Worm (Caenorhabditis elegans) whole organism, L2 larva: ENCODE results near the gene Y116A8C.38.

ENCODE experiments used
- C34F6.9 ChIP-seq: fragments of 150-350 bp; optimal IDR thresholded peaks from 2 replicates; lab custom pipeline; 2014; ENCODE audit warnings: missing biosample characterization, missing genetic modification characterization
- F13H6.1 ChIP-seq: sonication (generic microtip); optimal IDR thresholded peaks from 2 replicates; lab custom pipeline; 2016; ENCODE audit warnings: missing genetic modification characterization, missing compliant biosample characterization
- R02D3.7 ChIP-seq: fragments of 150-350 bp; optimal IDR thresholded peaks from 2 replicates; lab custom pipeline; 2014; ENCODE audit warnings: missing biosample characterization, missing genetic modification characterization
- Y55F3AM.14 ChIP-seq: fragments of 200-800 bp; sonication (Bioruptor generic); optimal IDR thresholded peaks from 2 replicates; lab custom pipeline; 2018; ENCODE audit warnings: mild to moderate bottlenecking, missing genetic modification characterization, missing compliant biosample characterization
- ZK546.5 ChIP-seq: sonication (generic microtip); optimal IDR thresholded peaks from 2 replicates; lab custom pipeline; 2017; ENCODE audit warnings: missing biosample characterization, missing genetic modification characterization
- aly-2 ChIP-seq: fragments of 150-350 bp; optimal IDR thresholded peaks from 2 replicates; lab custom pipeline; 2014; ENCODE audit warnings: missing biosample characterization, missing genetic modification characterization
- ama-1 ChIP-seq: fragments of 150-350 bp; optimal IDR thresholded peaks from 2 replicates; lab custom pipeline; 2018; ENCODE audit warnings: inconsistent platforms
- blmp-1 ChIP-seq: sonication (generic microtip); optimal IDR thresholded peaks from 2 replicates; lab custom pipeline; 2017; ENCODE audit warnings: missing genetic modification characterization, mild to moderate bottlenecking, missing compliant biosample characterization, antibody characterized with exemption, moderate library complexity; ENCODE audit not compliant: insufficient read depth
- ceh-82 ChIP-seq: fragments of 150-350 bp; optimal IDR thresholded peaks from 2 replicates; lab custom pipeline; 2014; ENCODE audit warnings: missing biosample characterization, missing genetic modification characterization
- crh-2 ChIP-seq: sonication (generic microtip); optimal IDR thresholded peaks from 2 replicates; lab custom pipeline; 2017; ENCODE audit warnings: missing biosample characterization, missing genetic modification characterization
- dmd-4 ChIP-seq: sonication (generic microtip); optimal IDR thresholded peaks from 2 replicates; lab custom pipeline; 2017; ENCODE audit warnings: missing biosample characterization, missing genetic modification characterization
- egl-27 ChIP-seq: sonication (generic microtip); optimal IDR thresholded peaks from 3 replicates; lab custom pipeline; 2017; ENCODE audit warnings: missing biosample characterization, missing genetic modification reagents, missing genetic modification characterization
- fos-1 ChIP-seq: fragments of 150-350 bp; optimal IDR thresholded peaks from 2 replicates; lab custom pipeline; 2014; ENCODE audit warnings: missing biosample characterization, missing genetic modification characterization
- gmeb-1 ChIP-seq: fragments of 150-350 bp; optimal IDR thresholded peaks from 2 replicates; lab custom pipeline; 2014; ENCODE audit warnings: missing biosample characterization, missing genetic modification characterization
- lin-11 ChIP-seq: fragments of 150-350 bp; sonication (generic microtip); optimal IDR thresholded peaks from 2 replicates; lab custom pipeline; 2014; ENCODE audit warnings: missing biosample characterization, missing genetic modification characterization, inconsistent platforms, mixed read lengths
- lin-13 ChIP-seq: fragments of 150-350 bp; optimal IDR thresholded peaks from 2 replicates; lab custom pipeline; 2014; ENCODE audit warnings: missing biosample characterization, missing genetic modification reagents, missing genetic modification characterization
- lin-39 ChIP-seq: fragments of 150-350 bp; optimal IDR thresholded peaks from 2 replicates; lab custom pipeline; 2014; ENCODE audit warnings: missing biosample characterization, missing genetic modification reagents, missing genetic modification characterization
- lsy-2 ChIP-seq, 2 experiments: fragments of 150-350 bp in 1 of 2; sonication (generic microtip) in 1 of 2; optimal IDR thresholded peaks; 2 replicates each; lab custom pipeline; 2014 to 2017; ENCODE audit warnings: missing biosample characterization in 2 of 2, missing genetic modification characterization in 2 of 2
- mab-5 ChIP-seq: fragments of 150-350 bp; optimal IDR thresholded peaks from 2 replicates; lab custom pipeline; 2014; ENCODE audit warnings: missing biosample characterization, missing genetic modification characterization
- mdl-1 ChIP-seq, 2 experiments: fragments of 150-350 bp in 1 of 2; sonication (generic microtip) in 1 of 2; optimal IDR thresholded peaks; 2 replicates each; lab custom pipeline; 2017; ENCODE audit warnings: missing biosample characterization in 2 of 2, missing genetic modification characterization in 2 of 2
- nhr-10 ChIP-seq: sonication (generic microtip); optimal IDR thresholded peaks from 2 replicates; lab custom pipeline; 2017; ENCODE audit warnings: missing biosample characterization, missing genetic modification characterization
- nhr-12 ChIP-seq: fragments of 150-350 bp; optimal IDR thresholded peaks from 2 replicates; lab custom pipeline; 2014; ENCODE audit warnings: missing biosample characterization, missing genetic modification characterization
- nhr-129 ChIP-seq: fragments of 150-350 bp; optimal IDR thresholded peaks from 2 replicates; lab custom pipeline; 2014; ENCODE audit warnings: missing biosample characterization, missing genetic modification characterization
- nhr-21 ChIP-seq: fragments of 150-350 bp; optimal IDR thresholded peaks from 2 replicates; lab custom pipeline; 2014; ENCODE audit warnings: missing biosample characterization, missing genetic modification characterization
- nhr-23 ChIP-seq: fragments of 150-350 bp; optimal IDR thresholded peaks from 2 replicates; lab custom pipeline; 2014; ENCODE audit warnings: missing biosample characterization, missing genetic modification reagents, missing genetic modification characterization
- nhr-237 ChIP-seq: fragments of 150-350 bp; optimal IDR thresholded peaks from 2 replicates; lab custom pipeline; 2014; ENCODE audit warnings: missing biosample characterization, missing genetic modification characterization
- nhr-25 ChIP-seq: fragments of 150-350 bp; sonication (generic microtip); optimal IDR thresholded peaks from 3 replicates; lab custom pipeline; 2014; ENCODE audit warnings: missing biosample characterization, missing genetic modification characterization
- nhr-6 ChIP-seq: fragments of 150-350 bp; optimal IDR thresholded peaks from 2 replicates; lab custom pipeline; 2014; ENCODE audit warnings: missing biosample characterization, missing genetic modification characterization
- nhr-77 ChIP-seq: fragments of 150-350 bp; optimal IDR thresholded peaks from 2 replicates; lab custom pipeline; 2014; ENCODE audit warnings: missing biosample characterization, missing genetic modification characterization
- peb-1 ChIP-seq: fragments of 150-350 bp; optimal IDR thresholded peaks from 2 replicates; lab custom pipeline; 2014; ENCODE audit warnings: missing biosample characterization, missing genetic modification characterization
- sem-4 ChIP-seq: fragments of 150-350 bp; optimal IDR thresholded peaks from 2 replicates; lab custom pipeline; 2014; ENCODE audit warnings: missing biosample characterization, missing genetic modification reagents, missing genetic modification characterization
- sma-3 ChIP-seq: sonication (generic microtip); optimal IDR thresholded peaks from 2 replicates; lab custom pipeline; 2016; ENCODE audit warnings: missing genetic modification reagents, missing genetic modification characterization, missing compliant biosample characterization
- sma-9 ChIP-seq, 2 experiments: fragments of 150-350 bp in 1 of 2; sonication (generic microtip) in 1 of 2; optimal IDR thresholded peaks; 2 replicates each; lab custom pipeline; 2014 to 2016; ENCODE audit warnings: missing genetic modification characterization in 2 of 2, mild to moderate bottlenecking in 1 of 2, missing biosample characterization in 1 of 2, missing compliant biosample characterization in 1 of 2, missing genetic modification reagents in 1 of 2, moderate library complexity in 1 of 2
- snpc-4 ChIP-seq: fragments of 150-350 bp; optimal IDR thresholded peaks from 2 replicates; lab custom pipeline; 2014; ENCODE audit warnings: missing biosample characterization, missing genetic modification characterization
- zag-1 ChIP-seq: fragments of 150-350 bp; optimal IDR thresholded peaks from 2 replicates; lab custom pipeline; 2014; ENCODE audit warnings: missing biosample characterization, missing genetic modification characterization
- ztf-11 ChIP-seq: sonication (generic microtip); optimal IDR thresholded peaks from 2 replicates; lab custom pipeline; 2017; ENCODE audit warnings: missing biosample characterization, missing genetic modification characterization

Y116A8C.38 gene

DNA sequence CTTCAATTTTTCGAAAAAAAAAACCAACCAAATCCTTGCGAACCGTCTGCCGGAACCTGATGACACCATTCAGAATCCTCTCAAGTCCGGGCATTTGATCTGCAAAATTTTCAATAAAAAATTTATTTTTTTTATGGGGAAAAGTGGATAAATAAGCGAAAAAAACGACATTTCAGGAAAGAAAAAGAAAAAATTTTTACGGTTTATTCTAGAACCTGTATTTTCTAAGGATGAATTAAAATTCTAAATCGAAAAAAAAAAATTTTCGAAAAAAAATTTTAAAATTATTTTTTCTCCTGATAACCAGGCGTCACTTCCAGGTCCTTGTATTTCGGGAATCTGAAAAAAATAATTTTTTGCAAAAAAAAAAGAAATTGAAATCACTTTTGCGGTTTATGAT, 31.2 kb upstream of the Y116A8C.38 start, which contains the start of gene bca-2:
Gene bca-2 (minus strand): TSS at position 101 of the 400 bp plus-strand sequence.
- no peak for TF ChIP-seq blmp-1 (tag; lab: Kevin White, UChicago)
- no peak for TF ChIP-seq sma-3 (GFP tag; lab: Kevin White, UChicago)
- no peak for TF ChIP-seq ceh-82 (tag; lab: Kevin White, UChicago)
- TF ChIP-seq nhr-10 (tag; lab: Kevin White, UChicago) = no peak
- TF ChIP-seq nhr-129 (tag; lab: Kevin White, UChicago) = no peak
- TF ChIP-seq nhr-23 (tag; lab: Kevin White, UChicago) = no peak
- no peak for TF ChIP-seq fos-1 (tag; lab: Kevin White, UChicago)
- no peak for TF ChIP-seq nhr-25
- no peak for TF ChIP-seq gmeb-1 (tag; lab: Kevin White, UChicago)
- no peak for TF ChIP-seq F13H6.1
- TF ChIP-seq sem-4 = no peak
- no peak for TF ChIP-seq nhr-77 (tag; lab: Kevin White, UChicago)
- TF ChIP-seq crh-2 = no peak
- no peak for TF ChIP-seq egl-27
- no peak for TF ChIP-seq sma-9 (GFP tag; optimal IDR thresholded peaks at IDR 0.05; lab: Kevin White, UChicago)
- TF ChIP-seq sma-9 (tag; optimal IDR thresholded peaks at IDR 0.05; lab: Kevin White, UChicago) = no peak
- TF ChIP-seq, all 48 proteins: peak for 0

DNA sequence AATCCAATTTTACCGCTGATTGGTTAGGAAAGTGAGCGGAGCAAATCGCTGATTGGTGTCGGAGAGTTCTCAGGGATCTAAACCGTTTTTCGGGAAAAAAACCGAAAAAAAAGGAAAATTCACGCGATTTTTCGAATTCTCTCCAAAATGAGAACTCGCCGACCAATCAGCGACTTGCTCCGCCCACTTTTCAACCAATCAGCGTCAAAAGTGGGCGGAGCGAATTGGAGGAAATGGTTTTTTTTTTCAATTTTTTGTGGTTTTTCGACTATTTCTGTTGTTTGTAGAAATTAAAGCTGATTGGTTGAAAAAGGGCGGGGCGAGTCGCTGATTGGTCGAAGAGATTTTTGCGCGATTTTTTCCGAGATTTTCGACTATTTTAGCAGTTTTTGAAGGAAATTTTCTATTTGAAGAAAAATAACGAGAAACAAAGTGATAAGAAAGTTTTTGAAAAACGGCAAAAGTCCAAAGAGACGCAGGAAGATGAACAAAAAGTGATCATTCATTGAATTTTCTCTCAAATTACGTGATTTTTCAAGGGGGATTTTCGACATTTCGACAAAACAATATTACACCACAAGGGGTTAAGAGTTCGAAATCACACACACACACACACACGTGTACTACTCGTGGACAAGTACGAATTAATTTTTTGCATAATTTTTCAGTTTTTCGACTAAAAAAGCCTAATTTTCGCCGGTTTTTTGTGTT, 30.6 kb upstream of the Y116A8C.38 start:
- TF ChIP-seq Y55F3AM.14 (no peak), lin-11 (tag; lab: Kevin White, UChicago) (no peak), nhr-129 (tag; lab: Kevin White, UChicago) (peak; percentile 44), mab-5 (tag; lab: Kevin White, UChicago) (no peak), lin-13 (no peak), lsy-2 (tag; optimal IDR thresholded peaks at IDR 0.05; lab: Kevin White, UChicago) (peak in 1 of 2 experiments; percentile 6), ztf-11 (tag; lab: Kevin White, UChicago) (no peak), ZK546.5 (no peak), mdl-1 (tag; optimal IDR thresholded peaks at IDR 0.05; lab: Kevin White, UChicago) (no peak), zag-1 (tag; lab: Kevin White, UChicago) (no peak), nhr-12 (tag; lab: Kevin White, UChicago) (no peak), fos-1 (tag; lab: Kevin White, UChicago) (no peak), nhr-77 (tag; lab: Kevin White, UChicago) (no peak), lin-39 (tag; lab: Kevin White, UChicago) (no peak)
- TF ChIP-seq, all 48 proteins: peak for 2

DNA sequence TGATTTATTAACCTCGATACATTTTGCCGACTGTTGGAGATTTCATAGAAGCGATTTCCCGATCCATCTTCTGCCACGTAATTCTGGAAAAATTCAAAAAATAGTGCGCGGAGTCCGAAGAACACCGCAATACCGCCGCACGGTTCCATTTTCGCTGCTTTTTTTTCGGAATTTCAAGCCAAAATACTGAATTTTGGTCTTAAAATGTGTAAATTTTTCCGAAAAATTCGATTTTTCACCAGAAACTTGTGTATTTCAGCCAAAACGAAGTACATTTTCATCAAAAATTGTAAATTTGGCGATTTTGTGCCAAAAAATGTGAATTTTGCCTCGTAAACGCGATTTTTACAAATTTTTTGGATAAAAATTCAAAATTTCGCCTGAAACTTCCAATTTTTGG, 28.2 kb upstream of the Y116A8C.38 start:
- TF ChIP-seq zag-1 (tag; lab: Kevin White, UChicago) (no peak), peb-1 (tag; lab: Kevin White, UChicago) (no peak), ama-1 (lab: Kevin White, UChicago) (no peak), F13H6.1 (no peak), nhr-21 (tag; lab: Kevin White, UChicago) (no peak), nhr-12 (tag; lab: Kevin White, UChicago) (no peak), mab-5 (tag; lab: Kevin White, UChicago) (no peak), nhr-237 (tag; lab: Kevin White, UChicago) (no peak), lin-39 (tag; lab: Kevin White, UChicago) (no peak), nhr-77 (tag; lab: Kevin White, UChicago) (no peak), C34F6.9 (tag; lab: Kevin White, UChicago) (no peak), lsy-2 (tag; optimal IDR thresholded peaks at IDR 0.05; lab: Kevin White, UChicago) (no peak), snpc-4 (tag; lab: Kevin White, UChicago) (no peak)

ce11 chrIV:17103615-17104014, 27.7 kb upstream of the Y116A8C.38 start, which contains the start of gene Y116A8C.30:
Gene Y116A8C.30 (minus strand): TSS chrIV:17103715.
- TF ChIP-seq gmeb-1 (tag; lab: Kevin White, UChicago) (no peak), nhr-21 (tag; lab: Kevin White, UChicago) (no peak), nhr-23 (tag; lab: Kevin White, UChicago) (no peak), lin-39 (tag; lab: Kevin White, UChicago) (no peak), R02D3.7 (tag; lab: Kevin White, UChicago) (no peak), ceh-82 (tag; lab: Kevin White, UChicago) (no peak), dmd-4 (tag; lab: Kevin White, UChicago) (no peak), aly-2 (tag; lab: Kevin White, UChicago) (no peak), nhr-6 (tag; lab: Kevin White, UChicago) (no peak), nhr-12 (tag; lab: Kevin White, UChicago) (no peak)
- TF ChIP-seq, all 48 proteins: peak for 0
